Worm (Caenorhabditis elegans) whole organism, midembryonic: ENCODE data around the gene nhr-19.

Source experiments
- T22C8.4 ChIP-seq: fragments of 200-800 bp; sonication (Bioruptor generic); IDR thresholded peaks from 2 replicates; pipeline ENCODE4 v1.3.6; 2022; ENCODE audit warnings: missing genetic modification characterization, missing compliant biosample characterization
- cog-1 ChIP-seq: sonication (generic microtip); optimal IDR thresholded peaks from 2 replicates; lab custom pipeline; 2016; ENCODE audit warnings: missing genetic modification characterization, missing compliant biosample characterization
- flt-1 ChIP-seq: fragments of 200-800 bp; sonication (Bioruptor generic); IDR thresholded peaks from 2 replicates; pipeline ENCODE4 v1.3.6; 2022; ENCODE audit warnings: missing genetic modification characterization, missing compliant biosample characterization
- klf-2 ChIP-seq: fragments of 200-800 bp; sonication (Bioruptor generic); conservative IDR thresholded peaks from 2 replicates; pipeline ENCODE4 v1.3.6; 2022; ENCODE audit warnings: missing genetic modification reagents, missing genetic modification characterization, missing compliant biosample characterization
- med-1 ChIP-seq: sonication (generic microtip); optimal IDR thresholded peaks from 2 replicates; lab custom pipeline; 2017; ENCODE audit warnings: missing genetic modification characterization, mild to moderate bottlenecking, missing compliant biosample characterization, antibody characterized with exemption, missing genetic modification reagents; ENCODE audit not compliant: insufficient read depth
- ref-1 ChIP-seq: fragments of 200-800 bp; sonication (Bioruptor generic); conservative IDR thresholded peaks from 2 replicates; pipeline ENCODE4 v1.3.6; 2022; ENCODE audit warnings: missing genetic modification reagents, missing genetic modification characterization, missing compliant biosample characterization
- tab-1 ChIP-seq: fragments of 200-800 bp; sonication (Bioruptor generic); IDR thresholded peaks from 2 replicates; pipeline ENCODE4 v1.3.6; 2022; ENCODE audit warnings: missing genetic modification characterization, missing compliant biosample characterization
- ztf-23 ChIP-seq: fragments of 200-800 bp; sonication (Bioruptor generic); IDR thresholded peaks from 2 replicates; pipeline ENCODE4 v1.3.6; 2022; ENCODE audit warnings: missing genetic modification reagents, missing genetic modification characterization, missing compliant biosample characterization
- ztf-29 ChIP-seq: fragments of 200-800 bp; sonication (Bioruptor generic); IDR thresholded peaks from 2 replicates; pipeline ENCODE4 v1.3.6; 2022; ENCODE audit warnings: missing genetic modification reagents, missing genetic modification characterization, missing compliant biosample characterization

The nhr-19 gene

DNA sequence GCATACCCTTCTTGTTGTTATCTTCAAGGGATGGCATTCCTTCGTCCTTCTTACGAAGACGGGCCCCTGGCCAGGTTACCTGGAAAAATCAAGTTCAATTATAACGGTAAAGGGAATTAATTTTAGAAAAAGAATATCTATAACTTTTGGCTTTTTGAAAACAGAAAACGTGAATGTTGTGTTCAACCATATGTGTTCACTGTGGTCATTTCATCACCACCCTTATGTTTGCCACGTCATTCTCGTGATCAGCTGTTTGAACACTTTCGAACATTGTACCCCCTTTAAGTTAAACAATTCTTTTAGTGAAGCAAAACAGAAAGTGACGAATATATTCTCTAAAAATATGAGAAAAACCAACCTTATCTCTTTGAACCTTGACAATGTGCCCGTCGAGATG, 13.4 kb upstream of the nhr-19 start:
- TF ChIP-seq ref-1 (GFP tag; lab: Robert Waterston, UW): no peak
- no peak for TF ChIP-seq ztf-23 (GFP tag; lab: Robert Waterston, UW)
- TF ChIP-seq tab-1 (GFP tag; lab: Robert Waterston, UW): no peak
- no peak for TF ChIP-seq ztf-29 (GFP tag; lab: Robert Waterston, UW)
- no peak for TF ChIP-seq klf-2
- TF ChIP-seq T22C8.4 (GFP tag; lab: Robert Waterston, UW): no peak
- TF ChIP-seq cog-1 (tag; lab: Kevin White, UChicago): no peak
- TF ChIP-seq flt-1 (GFP tag; lab: Robert Waterston, UW): no peak
- TF ChIP-seq med-1 (GFP tag; lab: Kevin White, UChicago): no peak

DNA sequence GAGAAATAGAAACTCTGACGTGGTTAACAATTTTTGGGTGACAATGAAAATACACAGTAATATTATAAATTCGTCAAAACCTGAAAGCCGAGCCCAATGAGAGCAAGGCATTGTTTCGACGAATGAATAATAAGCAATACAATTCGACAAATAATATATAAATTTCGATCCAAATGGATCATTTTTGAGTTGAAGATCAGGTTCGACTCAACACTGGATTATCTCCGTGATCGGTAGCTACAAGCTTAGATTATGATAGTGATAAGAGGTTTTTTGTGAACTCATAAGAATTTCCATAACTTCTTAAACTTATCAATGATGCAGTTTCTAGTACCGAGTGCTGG, 12.5 kb upstream of the nhr-19 start:
- TF ChIP-seq cog-1 (tag; lab: Kevin White, UChicago): no peak
- TF ChIP-seq T22C8.4 (GFP tag; lab: Robert Waterston, UW): no peak
- TF ChIP-seq ztf-29 (GFP tag; lab: Robert Waterston, UW): no peak
- no peak for TF ChIP-seq tab-1 (GFP tag; lab: Robert Waterston, UW)
- TF ChIP-seq ztf-23 (GFP tag; lab: Robert Waterston, UW): no peak

DNA sequence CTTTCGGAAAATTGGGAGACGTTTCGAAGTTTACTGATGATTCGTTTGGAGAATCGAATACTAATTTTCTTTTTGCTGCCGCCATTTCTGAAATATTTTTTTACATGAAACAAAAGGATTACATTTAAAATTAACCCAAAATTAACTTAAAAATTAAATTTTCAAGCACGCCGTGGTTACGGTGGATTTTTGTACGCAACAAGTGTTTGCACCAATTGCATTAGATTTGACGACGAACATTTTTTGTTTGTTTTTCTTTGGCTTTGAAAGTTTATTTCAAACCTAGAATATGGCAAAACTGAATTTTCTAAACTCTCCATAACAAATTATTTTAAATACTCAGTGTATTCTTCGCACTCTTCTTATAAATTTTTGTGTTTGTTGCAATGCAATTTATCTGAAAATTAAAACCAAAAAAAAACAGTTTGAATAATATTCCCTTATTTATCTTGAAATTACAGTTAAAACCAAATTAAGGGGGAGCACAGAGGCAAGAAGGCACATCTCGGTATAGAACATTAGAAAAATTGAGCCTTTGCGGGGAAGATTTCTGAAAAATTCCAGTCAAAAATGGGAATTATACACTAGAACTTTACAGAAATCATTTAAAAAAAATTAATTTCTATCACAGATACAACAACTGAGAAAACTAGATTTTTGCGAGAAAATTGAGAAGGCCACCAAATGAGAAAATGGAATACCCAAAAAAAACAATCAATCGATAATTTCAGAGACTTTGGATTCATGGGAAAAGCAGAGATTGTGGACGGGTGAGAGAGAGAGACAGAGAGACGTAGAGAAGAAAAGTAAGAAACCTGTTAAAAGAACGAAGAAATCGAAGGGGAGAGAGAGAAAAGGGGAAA, 11.9 kb upstream of the nhr-19 start, which contains the start of gene hal-3:
hal-3 (minus strand) TSS at position 87 of the 863 bp plus-strand sequence.
- TF ChIP-seq ztf-29 (GFP tag; lab: Robert Waterston, UW): no peak
- TF ChIP-seq cog-1 (tag; lab: Kevin White, UChicago): no peak
- TF ChIP-seq T22C8.4 (GFP tag; lab: Robert Waterston, UW): 0 out of 2 replicates have a peak, but pooled peaks have one; percentile 37

DNA sequence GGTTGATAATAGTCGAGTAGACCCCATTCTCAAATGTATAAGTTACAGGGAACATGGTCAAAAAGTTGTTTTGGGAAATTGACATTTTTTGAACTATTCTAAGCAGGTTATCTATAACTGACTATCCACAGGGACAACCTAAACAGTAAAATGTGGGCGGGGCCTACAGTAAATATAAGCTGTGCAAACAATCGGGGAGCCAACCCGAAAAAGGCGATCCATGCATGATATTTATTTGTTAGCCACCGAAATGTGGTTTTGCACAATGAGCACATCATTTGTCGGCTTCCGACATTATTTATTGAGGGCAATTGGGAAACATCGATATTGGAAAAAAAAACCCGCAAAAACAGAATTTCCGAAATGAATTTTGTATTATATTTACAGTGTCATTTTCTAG, 9.4 kb upstream of the nhr-19 start, which contains the start of gene hlh-6:
hlh-6 (minus strand) TSS at position 101 of the 400 bp plus-strand sequence.
- no peak for TF ChIP-seq cog-1 (tag; lab: Kevin White, UChicago)
- TF ChIP-seq flt-1 (GFP tag; lab: Robert Waterston, UW): no peak
- TF ChIP-seq ztf-29 (GFP tag; lab: Robert Waterston, UW): no peak
- no peak for TF ChIP-seq ztf-23 (GFP tag; lab: Robert Waterston, UW)
- TF ChIP-seq ref-1 (GFP tag; lab: Robert Waterston, UW): no peak
- no peak for TF ChIP-seq tab-1 (GFP tag; lab: Robert Waterston, UW)
- no peak for TF ChIP-seq med-1 (GFP tag; lab: Kevin White, UChicago)
- TF ChIP-seq T22C8.4 (GFP tag; lab: Robert Waterston, UW): no peak
- no peak for TF ChIP-seq klf-2

DNA sequence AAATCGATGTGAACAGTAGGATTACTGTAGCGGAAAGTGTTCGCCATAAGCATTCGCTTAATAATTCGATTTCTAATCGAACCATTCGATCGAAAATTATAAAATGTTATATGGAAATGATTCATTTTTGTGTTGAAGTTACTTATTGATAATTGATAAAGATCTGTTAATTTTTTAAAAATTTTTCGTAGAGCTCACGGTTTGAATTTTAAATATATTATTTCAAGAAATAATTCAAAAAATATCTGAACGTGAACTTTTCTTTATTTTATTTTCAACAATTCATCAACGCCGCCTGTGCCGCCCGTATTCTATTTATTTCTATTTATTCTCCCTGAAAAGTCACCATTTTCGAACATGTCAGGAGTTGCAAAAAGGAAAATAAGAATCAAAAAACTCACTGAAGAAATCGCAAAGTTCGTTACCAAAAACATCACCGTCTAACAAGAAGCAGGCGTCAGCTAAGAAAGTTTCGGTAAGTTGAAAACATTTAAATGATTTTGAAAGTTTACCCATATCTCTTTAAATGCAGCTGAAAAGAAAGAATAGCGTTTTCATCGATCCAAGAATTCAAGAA, 6.1 kb upstream of the nhr-19 start, which contains the start of the genes T15H9.5 and T15H9.4:
T15H9.5 (minus strand) TSS at position 101 of the 577 bp plus-strand sequence.
T15H9.4 (plus strand) TSS at position 527 of the 577 bp plus-strand sequence.
- TF ChIP-seq ztf-23 (GFP tag; lab: Robert Waterston, UW) (no peak), med-1 (GFP tag; lab: Kevin White, UChicago) (no peak), klf-2 (no peak), ref-1 (GFP tag; lab: Robert Waterston, UW) (no peak), ztf-29 (GFP tag; lab: Robert Waterston, UW) (no peak), cog-1 (tag; lab: Kevin White, UChicago) (no peak)

DNA sequence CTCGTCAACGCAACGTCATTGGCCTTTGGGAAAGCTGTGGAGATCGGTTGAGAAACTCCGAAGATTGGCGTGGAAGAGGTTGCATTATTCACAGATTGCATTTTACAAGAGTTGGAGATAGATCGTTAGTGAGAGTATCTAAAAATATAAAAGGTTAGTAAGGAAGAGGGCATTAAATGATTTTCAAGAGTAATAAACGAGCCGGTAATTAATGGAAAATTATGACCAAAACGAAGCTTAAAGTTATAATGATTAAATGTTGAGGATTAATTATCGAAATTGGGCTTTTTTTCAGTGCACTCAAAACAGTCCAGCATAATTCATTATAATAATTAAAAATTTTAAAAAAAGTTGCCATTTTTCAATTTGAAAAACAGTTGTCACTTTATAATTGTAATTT, 4.0 kb upstream of the nhr-19 start, which contains the start of gene pap-2:
pap-2 (minus strand) TSS at position 101 of the 400 bp plus-strand sequence.
- no peak for TF ChIP-seq ref-1 (GFP tag; lab: Robert Waterston, UW)
- no peak for TF ChIP-seq ztf-23 (GFP tag; lab: Robert Waterston, UW)
- TF ChIP-seq ztf-29 (GFP tag; lab: Robert Waterston, UW): no peak
- TF ChIP-seq med-1 (GFP tag; lab: Kevin White, UChicago): no peak
- no peak for TF ChIP-seq cog-1 (tag; lab: Kevin White, UChicago)
- TF ChIP-seq flt-1 (GFP tag; lab: Robert Waterston, UW): no peak

DNA sequence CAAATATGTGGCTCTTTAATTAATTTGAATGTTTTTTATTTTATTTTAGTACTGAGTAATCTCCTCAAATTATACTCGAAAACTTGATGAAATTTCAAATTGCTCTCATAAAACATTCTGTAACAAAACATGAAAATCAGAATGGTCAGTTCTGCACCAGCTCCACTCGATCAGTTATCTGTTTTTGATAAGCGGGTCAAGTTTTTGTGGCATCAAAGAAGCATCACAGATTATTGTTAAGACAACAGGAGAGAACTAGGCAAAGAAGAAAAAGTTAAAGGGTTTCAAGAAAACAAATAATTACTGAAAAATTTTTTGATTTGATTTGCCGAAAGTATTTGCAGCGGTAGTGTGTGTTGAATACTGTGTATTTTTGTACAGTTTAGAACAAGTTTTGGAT, 1.8 kb upstream of the nhr-19 start:
- TF ChIP-seq ztf-23 (GFP tag; lab: Robert Waterston, UW): no peak
- no peak for TF ChIP-seq med-1 (GFP tag; lab: Kevin White, UChicago)
- no peak for TF ChIP-seq ztf-29 (GFP tag; lab: Robert Waterston, UW)
- TF ChIP-seq klf-2: no peak
- no peak for TF ChIP-seq ref-1 (GFP tag; lab: Robert Waterston, UW)
- TF ChIP-seq cog-1 (tag; lab: Kevin White, UChicago): no peak
- TF ChIP-seq flt-1 (GFP tag; lab: Robert Waterston, UW): no peak
- no peak for TF ChIP-seq tab-1 (GFP tag; lab: Robert Waterston, UW)
- TF ChIP-seq T22C8.4 (GFP tag; lab: Robert Waterston, UW): no peak

DNA sequence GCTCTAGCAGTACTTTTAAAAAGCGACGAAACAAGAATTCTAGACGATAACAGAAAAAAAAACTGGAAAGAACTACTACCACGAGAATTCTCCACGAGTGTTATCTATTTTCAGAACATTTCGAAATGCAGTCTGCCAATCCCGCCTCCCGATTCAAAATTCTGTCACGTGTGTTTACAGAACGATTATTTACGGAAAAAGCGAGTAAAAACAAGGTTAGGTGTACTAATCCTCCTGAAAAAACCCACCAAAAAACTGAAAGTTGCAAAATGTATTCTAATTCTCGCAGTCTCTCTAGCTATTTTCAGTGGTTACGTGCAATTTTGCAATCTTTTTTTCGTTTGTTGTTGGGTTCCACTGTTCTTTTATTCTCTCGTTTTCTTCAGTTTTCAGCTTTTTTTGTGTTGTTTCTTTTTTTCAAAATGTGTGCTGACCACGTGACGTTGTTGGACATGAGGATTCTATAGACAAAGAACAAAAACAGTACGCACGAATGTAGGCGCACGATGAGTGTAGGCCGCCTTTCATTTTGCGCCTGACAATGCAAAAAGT, 1.2 kb upstream of the nhr-19 start:
- TF ChIP-seq klf-2 (no peak), cog-1 (tag; lab: Kevin White, UChicago) (no peak), tab-1 (GFP tag; lab: Robert Waterston, UW) (no peak), flt-1 (GFP tag; lab: Robert Waterston, UW) (no peak), T22C8.4 (GFP tag; lab: Robert Waterston, UW) (no peak), med-1 (GFP tag; lab: Kevin White, UChicago) (no peak), ref-1 (GFP tag; lab: Robert Waterston, UW) (no peak), ztf-23 (GFP tag; lab: Robert Waterston, UW) (no peak), ztf-29 (GFP tag; lab: Robert Waterston, UW) (no peak)
